Worm (Caenorhabditis elegans): ENCODE measurements around the gene lact-6.

lact-6 gene

ce11 chrIV:17463108-17463608, 32.0 kb upstream of the lact-6 start, which contains the start of gene F11E6.10:
TSS of gene F11E6.10 (minus strand) at chrIV:17463158.
- no peak for TF ChIP-seq nhr-10 (tag; optimal IDR thresholded peaks at IDR 0.05)
- TF ChIP-seq mdl-1 (tag; optimal IDR thresholded peaks at IDR 0.05), result no peak
- no peak for TF ChIP-seq nhr-77 (tag; optimal IDR thresholded peaks at IDR 0.05)
- TF ChIP-seq mbf-1 (tag; optimal IDR thresholded peaks at IDR 0.05), result no peak
- no peak for TF ChIP-seq unc-39 (tag; optimal IDR thresholded peaks at IDR 0.05)
- no peak for TF ChIP-seq nhr-6 (tag; optimal IDR thresholded peaks at IDR 0.05)
- no peak for TF ChIP-seq R02D3.7 (tag; optimal IDR thresholded peaks at IDR 0.05)
- no peak for TF ChIP-seq dmd-4 (tag; optimal IDR thresholded peaks at IDR 0.05)
- TF ChIP-seq ZK546.5 (tag; optimal IDR thresholded peaks at IDR 0.05), result no peak
- TF ChIP-seq unc-62 (GFP tag; optimal IDR thresholded peaks at IDR 0.05), result no peak
- TF ChIP-seq lin-11 (tag; optimal IDR thresholded peaks at IDR 0.05), result no peak
- TF ChIP-seq elt-3 (tag; optimal IDR thresholded peaks at IDR 0.05), result no peak
- no peak for TF ChIP-seq nhr-21 (tag; optimal IDR thresholded peaks at IDR 0.05)
- TF ChIP-seq F13H6.1 (tag; optimal IDR thresholded peaks at IDR 0.05), result no peak
- TF ChIP-seq skn-1 (tag; optimal IDR thresholded peaks at IDR 0.05), result no peak
- TF ChIP-seq ztf-1 (GFP tag; conservative IDR thresholded peaks at IDR 0.05), result no peak
- no peak for TF ChIP-seq nhr-25 (tag; optimal IDR thresholded peaks at IDR 0.05)

DNA sequence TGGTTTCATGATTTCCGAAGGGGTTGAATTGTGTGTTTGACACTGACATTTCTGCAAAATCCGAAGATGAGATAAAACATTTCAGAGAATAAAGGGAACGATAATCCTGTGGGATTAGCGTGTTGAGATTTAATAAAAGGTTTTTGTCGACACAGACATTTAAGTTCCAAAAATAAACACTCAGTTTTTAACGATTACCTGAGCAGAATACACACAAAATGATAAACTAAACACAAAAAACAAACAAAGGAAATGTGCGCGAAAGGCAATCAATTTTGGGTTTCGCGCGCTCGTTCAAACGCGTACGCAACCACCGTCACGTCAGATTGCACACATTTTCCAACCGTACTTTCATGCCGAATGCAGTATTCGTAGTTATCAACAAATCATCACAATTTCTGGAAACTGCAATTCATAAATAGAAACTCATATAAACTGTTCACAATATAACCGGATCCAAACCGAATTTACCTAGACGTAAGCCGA, 30.1 kb upstream of the lact-6 start, which contains the start of gene rif-1.1:
rif-1.1 (minus strand) TSS at position 51 of the 486 bp plus-strand sequence.
- TF ChIP-seq nhr-77 (tag; optimal IDR thresholded peaks at IDR 0.05) (no peak), elt-1 (tag; optimal IDR thresholded peaks at IDR 0.05) (no peak), F13H6.1 (tag; optimal IDR thresholded peaks at IDR 0.05) (no peak), ama-1 (optimal IDR thresholded peaks at IDR 0.05) (no peak), unc-39 (tag; optimal IDR thresholded peaks at IDR 0.05) (no peak), sma-9 (GFP tag; optimal IDR thresholded peaks at IDR 0.05) (no peak), sma-9 (tag; optimal IDR thresholded peaks at IDR 0.05) (no peak), Y55F3AM.14 (GFP tag; optimal IDR thresholded peaks at IDR 0.05) (no peak), peb-1 (tag; optimal IDR thresholded peaks at IDR 0.05) (no peak), sma-3 (GFP tag; optimal IDR thresholded peaks at IDR 0.05) (peak; percentile 2), ceh-82 (tag; optimal IDR thresholded peaks at IDR 0.05) (no peak), ZK546.5 (tag; optimal IDR thresholded peaks at IDR 0.05) (no peak), dmd-4 (tag; optimal IDR thresholded peaks at IDR 0.05) (no peak), zag-1 (tag; optimal IDR thresholded peaks at IDR 0.05) (no peak), gmeb-1 (tag; optimal IDR thresholded peaks at IDR 0.05) (peak; percentile 86), mbf-1 (tag; optimal IDR thresholded peaks at IDR 0.05) (no peak), nhr-237 (tag; optimal IDR thresholded peaks at IDR 0.05) (no peak), ztf-11 (tag; optimal IDR thresholded peaks at IDR 0.05) (no peak), snpc-4 (tag; optimal IDR thresholded peaks at IDR 0.05) (no peak), nhr-21 (tag; optimal IDR thresholded peaks at IDR 0.05) (no peak), nhr-23 (tag; optimal IDR thresholded peaks at IDR 0.05) (no peak), skn-1 (tag; optimal IDR thresholded peaks at IDR 0.05) (no peak), crh-2 (tag; optimal IDR thresholded peaks at IDR 0.05) (no peak), unc-62 (GFP tag; optimal IDR thresholded peaks at IDR 0.05) (no peak), ztf-4 (tag; optimal IDR thresholded peaks at IDR 0.05) (no peak), nhr-11 (tag; optimal IDR thresholded peaks at IDR 0.05) (no peak), nhr-129 (tag; optimal IDR thresholded peaks at IDR 0.05) (peak; percentile 49), blmp-1 (tag; optimal IDR thresholded peaks at IDR 0.05; ENCODE audit: insufficient read depth) (no peak), ztf-1 (GFP tag; conservative IDR thresholded peaks at IDR 0.05) (no peak), alr-1 (tag; optimal IDR thresholded peaks at IDR 0.05) (no peak), nhr-6 (tag; optimal IDR thresholded peaks at IDR 0.05) (no peak), elt-3 (tag; optimal IDR thresholded peaks at IDR 0.05) (no peak), nhr-12 (tag; optimal IDR thresholded peaks at IDR 0.05) (no peak), sem-4 (tag; optimal IDR thresholded peaks at IDR 0.05) (no peak), aly-2 (tag; optimal IDR thresholded peaks at IDR 0.05) (no peak), C34F6.9 (tag; optimal IDR thresholded peaks at IDR 0.05) (peak; percentile 19), nhr-10 (tag; optimal IDR thresholded peaks at IDR 0.05) (no peak), lin-13 (GFP tag; optimal IDR thresholded peaks at IDR 0.05) (peak; percentile 23), unc-55 (GFP tag; optimal IDR thresholded peaks at IDR 0.05) (peak; percentile 72), lsy-2 (tag; optimal IDR thresholded peaks at IDR 0.05) (peak in 1 of 2 experiments; percentile 86), fos-1 (tag; optimal IDR thresholded peaks at IDR 0.05) (no peak), lin-11 (tag; optimal IDR thresholded peaks at IDR 0.05) (no peak), lin-39 (tag; optimal IDR thresholded peaks at IDR 0.05) (no peak), mab-5 (tag; optimal IDR thresholded peaks at IDR 0.05) (no peak), ceh-16 (tag; optimal IDR thresholded peaks at IDR 0.05) (no peak), R02D3.7 (tag; optimal IDR thresholded peaks at IDR 0.05) (no peak), egl-27 (tag; optimal IDR thresholded peaks at IDR 0.05) (no peak), mdl-1 (tag; optimal IDR thresholded peaks at IDR 0.05) (no peak), nhr-25 (tag; optimal IDR thresholded peaks at IDR 0.05) (no peak)
